Fruit fly (Drosophila melanogaster): Measurements from ENCODE around the gene CG3457.

The CG3457 gene

DNA sequence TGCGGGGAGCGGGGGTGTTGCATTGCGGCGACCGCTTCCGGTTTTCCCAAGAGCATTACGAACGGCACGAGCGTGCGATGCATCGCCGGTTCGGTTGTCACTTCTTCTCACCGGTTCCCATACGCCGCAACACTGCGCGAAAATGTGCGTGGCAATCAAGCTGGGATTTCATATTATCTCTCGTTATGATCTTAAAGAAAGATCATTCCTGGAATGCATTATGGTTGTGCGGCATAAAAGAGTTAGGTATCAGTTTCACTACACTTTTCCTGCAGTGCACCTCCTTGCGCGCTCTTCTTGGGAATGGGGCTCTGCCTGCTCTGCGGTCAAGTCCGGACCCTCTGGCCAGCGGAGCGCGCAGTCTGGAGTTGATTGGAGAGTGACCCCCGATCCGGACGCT lies 21.5 kb upstream of the CG3457 start:
- TF ChIP-seq dmrt93B (GFP tag; optimal IDR thresholded peaks at IDR 0.05), result no peak
- TF ChIP-seq Jra (GFP tag; optimal IDR thresholded peaks at IDR 0.05), result no peak
- TF ChIP-seq CG32264 (GFP tag; optimal IDR thresholded peaks at IDR 0.05), result no peak
- no peak for TF ChIP-seq tai (GFP tag; optimal IDR thresholded peaks at IDR 0.05)
- no peak for TF ChIP-seq Hr83 (GFP tag; optimal IDR thresholded peaks at IDR 0.05; ENCODE audit: poor library complexity, severe bottlenecking)
- no peak for TF ChIP-seq pan (optimal IDR thresholded peaks at IDR 0.05)
- TF ChIP-seq Mio (GFP tag; optimal IDR thresholded peaks at IDR 0.05), result no peak
- no peak for TF ChIP-seq sage (GFP tag; optimal IDR thresholded peaks at IDR 0.05)
- TF ChIP-seq CG9705 (GFP tag; optimal IDR thresholded peaks at IDR 0.05), result no peak
- no peak for TF ChIP-seq brk (GFP tag; optimal IDR thresholded peaks at IDR 0.05)
- no peak for TF ChIP-seq OdsH (GFP tag; optimal IDR thresholded peaks at IDR 0.05)
- TF ChIP-seq CrebA (GFP tag; optimal IDR thresholded peaks at IDR 0.05; ENCODE audit: borderline replicate concordance), result no peak
- no peak for TF ChIP-seq Myc (optimal IDR thresholded peaks at IDR 0.05)
- no peak for TF ChIP-seq dl (GFP tag; optimal IDR thresholded peaks at IDR 0.05; ENCODE audit: insufficient read depth in 1 of 2, partially characterized antibody in 2 of 2)
- no peak for TF ChIP-seq woc (GFP tag; optimal IDR thresholded peaks at IDR 0.05)
- TF ChIP-seq Rel (GFP tag; optimal IDR thresholded peaks at IDR 0.05), result no peak
- TF ChIP-seq Rel (tag; optimal IDR thresholded peaks at IDR 0.05), result no peak
- TF ChIP-seq usp (GFP tag; optimal IDR thresholded peaks at IDR 0.05), result no peak
- no peak for TF ChIP-seq GATAd (GFP tag; optimal IDR thresholded peaks at IDR 0.05)
- TF ChIP-seq dsf (GFP tag; optimal IDR thresholded peaks at IDR 0.05; ENCODE audit: borderline replicate concordance), result no peak
- no peak for TF ChIP-seq lola (GFP tag; optimal IDR thresholded peaks at IDR 0.05)

DNA sequence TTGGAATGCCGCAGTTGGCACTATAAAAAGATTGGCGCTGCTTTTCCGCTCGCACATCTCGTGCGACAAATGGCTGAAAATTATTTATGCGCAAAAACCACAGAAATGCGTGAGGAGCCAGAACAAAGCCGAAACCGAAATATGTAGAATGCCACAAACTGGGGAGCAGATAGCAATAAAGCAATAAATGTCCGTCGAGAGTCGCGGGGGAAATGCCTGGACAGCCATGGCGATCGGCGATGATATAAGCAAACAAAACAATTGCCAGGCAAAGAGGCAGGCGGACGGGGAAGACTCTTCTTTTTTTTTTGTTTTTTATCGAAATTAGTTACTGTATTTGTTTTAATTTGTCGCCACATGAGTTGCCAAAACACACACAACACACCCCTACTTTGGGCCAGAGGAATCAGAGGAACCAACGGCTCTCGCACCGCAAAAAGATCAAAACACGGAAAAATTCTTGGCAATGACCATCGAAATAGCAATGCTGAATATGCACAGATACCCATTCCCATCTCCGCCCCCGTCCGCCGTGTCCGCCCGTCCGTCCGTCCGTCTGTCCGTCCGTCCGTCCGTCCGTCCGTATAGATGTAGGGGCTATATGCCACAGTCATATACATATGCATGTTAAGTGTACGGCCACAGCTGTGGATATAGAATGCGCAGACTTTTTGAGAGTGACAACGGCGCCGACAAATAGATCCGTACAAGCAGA lies 19.0 kb upstream of the CG3457 start:
- no peak for TF ChIP-seq sage (GFP tag; optimal IDR thresholded peaks at IDR 0.05)
- TF ChIP-seq ey (GFP tag; optimal IDR thresholded peaks at IDR 0.05), result no peak
- no peak for TF ChIP-seq Mio (GFP tag; optimal IDR thresholded peaks at IDR 0.05)
- TF ChIP-seq sv (GFP tag; optimal IDR thresholded peaks at IDR 0.05), result no peak
- no peak for TF ChIP-seq Hnf4 (GFP tag; optimal IDR thresholded peaks at IDR 0.05)
- TF ChIP-seq Hr83 (GFP tag; optimal IDR thresholded peaks at IDR 0.05; ENCODE audit: poor library complexity, severe bottlenecking), result no peak
- TF ChIP-seq dmrt93B (GFP tag; optimal IDR thresholded peaks at IDR 0.05), result no peak
- no peak for TF ChIP-seq CG9705 (GFP tag; optimal IDR thresholded peaks at IDR 0.05)
- no peak for TF ChIP-seq CG32264 (GFP tag; optimal IDR thresholded peaks at IDR 0.05)
- TF ChIP-seq rgr (GFP tag; optimal IDR thresholded peaks at IDR 0.05), result no peak
- no peak for TF ChIP-seq jim (GFP tag; optimal IDR thresholded peaks at IDR 0.05)

DNA sequence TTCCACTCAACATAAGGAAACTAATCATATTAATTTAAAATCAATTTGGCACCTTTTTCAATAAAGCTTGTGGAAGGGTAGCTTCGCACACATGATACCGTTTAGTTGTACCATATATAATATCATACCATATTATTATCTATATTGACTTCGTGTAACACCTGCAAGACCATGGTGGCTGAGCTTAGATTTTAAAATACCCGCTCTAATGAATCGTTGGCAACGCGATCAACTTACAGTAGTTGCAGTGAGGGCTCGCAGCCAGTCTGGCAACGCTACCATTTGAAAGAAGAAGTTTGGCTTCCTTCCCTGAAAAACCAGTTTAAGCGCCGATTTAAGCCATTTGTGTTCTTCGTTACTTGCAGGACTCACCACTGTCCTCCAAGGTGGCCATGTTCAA lies 17.2 kb upstream of the CG3457 start:
- TF ChIP-seq Myc (optimal IDR thresholded peaks at IDR 0.05) (peak; percentile 60), psq (GFP tag; optimal IDR thresholded peaks at IDR 0.05) (no peak)

DNA sequence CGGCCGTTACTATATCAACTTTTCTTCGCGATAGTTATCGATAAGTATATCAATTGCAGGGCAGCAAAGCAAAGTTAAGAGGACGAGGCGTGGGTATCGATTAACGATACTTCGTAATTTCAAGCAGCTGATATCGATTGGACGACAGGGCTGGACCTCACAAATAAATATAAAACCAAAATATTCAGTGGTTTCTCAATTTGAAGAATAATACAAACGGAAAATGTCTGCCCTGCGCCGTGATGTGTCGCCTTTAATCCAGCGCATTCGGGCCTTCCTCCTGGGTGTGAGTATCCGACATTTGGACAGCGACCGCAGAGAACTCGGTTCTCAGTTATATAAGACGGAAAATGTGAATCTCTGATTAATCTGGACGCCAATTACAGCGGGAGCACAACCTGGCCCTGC lies 15.2 kb upstream of the CG3457 start, which contains the start of gene ND-B14.5A:
TSS of gene ND-B14.5A (plus strand) at position 107 of the 408 bp plus-strand sequence.
- TF ChIP-seq woc (GFP tag; optimal IDR thresholded peaks at IDR 0.05) (no peak), CrebA (GFP tag; optimal IDR thresholded peaks at IDR 0.05; ENCODE audit: borderline replicate concordance) (no peak), Abd-B (GFP tag; optimal IDR thresholded peaks at IDR 0.05) (no peak), Hr78 (GFP tag; optimal IDR thresholded peaks at IDR 0.05) (no peak), usp (GFP tag; optimal IDR thresholded peaks at IDR 0.05) (no peak), dmrt93B (GFP tag; optimal IDR thresholded peaks at IDR 0.05) (no peak), N (GFP tag; optimal IDR thresholded peaks at IDR 0.05) (no peak), fru (GFP tag; optimal IDR thresholded peaks at IDR 0.05) (no peak), dsf (GFP tag; optimal IDR thresholded peaks at IDR 0.05; ENCODE audit: borderline replicate concordance) (no peak), dl (GFP tag; optimal IDR thresholded peaks at IDR 0.05; ENCODE audit: insufficient read depth in 1 of 2, partially characterized antibody in 2 of 2) (no peak), jim (GFP tag; optimal IDR thresholded peaks at IDR 0.05) (no peak), OdsH (GFP tag; optimal IDR thresholded peaks at IDR 0.05) (no peak), brk (GFP tag; optimal IDR thresholded peaks at IDR 0.05) (no peak), Dfd (GFP tag; optimal IDR thresholded peaks at IDR 0.05) (no peak), foxo (GFP tag; optimal IDR thresholded peaks at IDR 0.05) (no peak), GATAd (GFP tag; optimal IDR thresholded peaks at IDR 0.05) (no peak), CG32264 (GFP tag; optimal IDR thresholded peaks at IDR 0.05) (no peak), Myc (optimal IDR thresholded peaks at IDR 0.05) (no peak)
